Worm (Caenorhabditis elegans) whole organism, L2 larva: Measurements from ENCODE around the gene clec-63.

Source experiments
- C34F6.9 ChIP-seq: fragments of 150-350 bp; optimal IDR thresholded peaks from 2 replicates; lab custom pipeline; 2014; ENCODE audit warnings: missing biosample characterization, missing genetic modification characterization
- F13H6.1 ChIP-seq: sonication (generic microtip); optimal IDR thresholded peaks from 2 replicates; lab custom pipeline; 2016; ENCODE audit warnings: missing genetic modification characterization, missing compliant biosample characterization
- R02D3.7 ChIP-seq: fragments of 150-350 bp; optimal IDR thresholded peaks from 2 replicates; lab custom pipeline; 2014; ENCODE audit warnings: missing biosample characterization, missing genetic modification characterization
- Y55F3AM.14 ChIP-seq: fragments of 200-800 bp; sonication (Bioruptor generic); optimal IDR thresholded peaks from 2 replicates; lab custom pipeline; 2018; ENCODE audit warnings: mild to moderate bottlenecking, missing genetic modification characterization, missing compliant biosample characterization
- ZK546.5 ChIP-seq: sonication (generic microtip); optimal IDR thresholded peaks from 2 replicates; lab custom pipeline; 2017; ENCODE audit warnings: missing biosample characterization, missing genetic modification characterization
- alr-1 ChIP-seq: fragments of 150-350 bp; optimal IDR thresholded peaks from 2 replicates; lab custom pipeline; 2014; ENCODE audit warnings: missing biosample characterization, missing genetic modification characterization
- ama-1 ChIP-seq: fragments of 150-350 bp; optimal IDR thresholded peaks from 2 replicates; lab custom pipeline; 2018; ENCODE audit warnings: inconsistent platforms
- blmp-1 ChIP-seq: sonication (generic microtip); optimal IDR thresholded peaks from 2 replicates; lab custom pipeline; 2017; ENCODE audit warnings: missing genetic modification characterization, mild to moderate bottlenecking, missing compliant biosample characterization, antibody characterized with exemption, moderate library complexity; ENCODE audit not compliant: insufficient read depth
- ceh-16 ChIP-seq: fragments of 150-350 bp; optimal IDR thresholded peaks from 2 replicates; lab custom pipeline; 2014; ENCODE audit warnings: missing biosample characterization, missing genetic modification characterization
- ceh-82 ChIP-seq: fragments of 150-350 bp; optimal IDR thresholded peaks from 2 replicates; lab custom pipeline; 2014; ENCODE audit warnings: missing biosample characterization, missing genetic modification characterization
- crh-2 ChIP-seq: sonication (generic microtip); optimal IDR thresholded peaks from 2 replicates; lab custom pipeline; 2017; ENCODE audit warnings: missing biosample characterization, missing genetic modification characterization
- dmd-4 ChIP-seq: sonication (generic microtip); optimal IDR thresholded peaks from 2 replicates; lab custom pipeline; 2017; ENCODE audit warnings: missing biosample characterization, missing genetic modification characterization
- egl-27 ChIP-seq: sonication (generic microtip); optimal IDR thresholded peaks from 3 replicates; lab custom pipeline; 2017; ENCODE audit warnings: missing biosample characterization, missing genetic modification reagents, missing genetic modification characterization
- elt-1 ChIP-seq: fragments of 150-350 bp; optimal IDR thresholded peaks from 2 replicates; lab custom pipeline; 2014; ENCODE audit warnings: missing biosample characterization, missing genetic modification characterization
- elt-3 ChIP-seq: sonication (generic microtip); optimal IDR thresholded peaks from 2 replicates; lab custom pipeline; 2017; ENCODE audit warnings: missing biosample characterization, missing genetic modification characterization
- fos-1 ChIP-seq: fragments of 150-350 bp; optimal IDR thresholded peaks from 2 replicates; lab custom pipeline; 2014; ENCODE audit warnings: missing biosample characterization, missing genetic modification characterization
- gmeb-1 ChIP-seq: fragments of 150-350 bp; optimal IDR thresholded peaks from 2 replicates; lab custom pipeline; 2014; ENCODE audit warnings: missing biosample characterization, missing genetic modification characterization
- lin-13 ChIP-seq: fragments of 150-350 bp; optimal IDR thresholded peaks from 2 replicates; lab custom pipeline; 2014; ENCODE audit warnings: missing biosample characterization, missing genetic modification reagents, missing genetic modification characterization
- lin-39 ChIP-seq: fragments of 150-350 bp; optimal IDR thresholded peaks from 2 replicates; lab custom pipeline; 2014; ENCODE audit warnings: missing biosample characterization, missing genetic modification reagents, missing genetic modification characterization
- lsy-2 ChIP-seq, 2 experiments: fragments of 150-350 bp in 1 of 2; sonication (generic microtip) in 1 of 2; optimal IDR thresholded peaks; 2 replicates each; lab custom pipeline; 2014 to 2017; ENCODE audit warnings: missing biosample characterization in 2 of 2, missing genetic modification characterization in 2 of 2
- mab-5 ChIP-seq: fragments of 150-350 bp; optimal IDR thresholded peaks from 2 replicates; lab custom pipeline; 2014; ENCODE audit warnings: missing biosample characterization, missing genetic modification characterization
- mbf-1 ChIP-seq: sonication (generic microtip); optimal IDR thresholded peaks from 2 replicates; lab custom pipeline; 2017; ENCODE audit warnings: missing biosample characterization, missing genetic modification characterization
- mdl-1 ChIP-seq, 2 experiments: fragments of 150-350 bp in 1 of 2; sonication (generic microtip) in 1 of 2; optimal IDR thresholded peaks; 2 replicates each; lab custom pipeline; 2017; ENCODE audit warnings: missing biosample characterization in 2 of 2, missing genetic modification characterization in 2 of 2
- nhr-10 ChIP-seq: sonication (generic microtip); optimal IDR thresholded peaks from 2 replicates; lab custom pipeline; 2017; ENCODE audit warnings: missing biosample characterization, missing genetic modification characterization
- nhr-11 ChIP-seq: fragments of 150-350 bp; optimal IDR thresholded peaks from 2 replicates; lab custom pipeline; 2014; ENCODE audit warnings: missing biosample characterization, missing genetic modification characterization
- nhr-12 ChIP-seq: fragments of 150-350 bp; optimal IDR thresholded peaks from 2 replicates; lab custom pipeline; 2014; ENCODE audit warnings: missing biosample characterization, missing genetic modification characterization
- nhr-129 ChIP-seq: fragments of 150-350 bp; optimal IDR thresholded peaks from 2 replicates; lab custom pipeline; 2014; ENCODE audit warnings: missing biosample characterization, missing genetic modification characterization
- nhr-23 ChIP-seq: fragments of 150-350 bp; optimal IDR thresholded peaks from 2 replicates; lab custom pipeline; 2014; ENCODE audit warnings: missing biosample characterization, missing genetic modification reagents, missing genetic modification characterization
- nhr-25 ChIP-seq: fragments of 150-350 bp; sonication (generic microtip); optimal IDR thresholded peaks from 3 replicates; lab custom pipeline; 2014; ENCODE audit warnings: missing biosample characterization, missing genetic modification characterization
- nhr-6 ChIP-seq: fragments of 150-350 bp; optimal IDR thresholded peaks from 2 replicates; lab custom pipeline; 2014; ENCODE audit warnings: missing biosample characterization, missing genetic modification characterization
- nhr-77 ChIP-seq: fragments of 150-350 bp; optimal IDR thresholded peaks from 2 replicates; lab custom pipeline; 2014; ENCODE audit warnings: missing biosample characterization, missing genetic modification characterization
- peb-1 ChIP-seq: fragments of 150-350 bp; optimal IDR thresholded peaks from 2 replicates; lab custom pipeline; 2014; ENCODE audit warnings: missing biosample characterization, missing genetic modification characterization
- sem-4 ChIP-seq: fragments of 150-350 bp; optimal IDR thresholded peaks from 2 replicates; lab custom pipeline; 2014; ENCODE audit warnings: missing biosample characterization, missing genetic modification reagents, missing genetic modification characterization
- skn-1 ChIP-seq: sonication (generic microtip); optimal IDR thresholded peaks from 2 replicates; lab custom pipeline; 2017; ENCODE audit warnings: missing biosample characterization, missing genetic modification characterization
- sma-3 ChIP-seq: sonication (generic microtip); optimal IDR thresholded peaks from 2 replicates; lab custom pipeline; 2016; ENCODE audit warnings: missing genetic modification reagents, missing genetic modification characterization, missing compliant biosample characterization
- sma-9 ChIP-seq, 2 experiments: fragments of 150-350 bp in 1 of 2; sonication (generic microtip) in 1 of 2; optimal IDR thresholded peaks; 2 replicates each; lab custom pipeline; 2014 to 2016; ENCODE audit warnings: missing genetic modification characterization in 2 of 2, mild to moderate bottlenecking in 1 of 2, missing biosample characterization in 1 of 2, missing compliant biosample characterization in 1 of 2, missing genetic modification reagents in 1 of 2, moderate library complexity in 1 of 2
- snpc-4 ChIP-seq: fragments of 150-350 bp; optimal IDR thresholded peaks from 2 replicates; lab custom pipeline; 2014; ENCODE audit warnings: missing biosample characterization, missing genetic modification characterization
- unc-39 ChIP-seq: fragments of 150-350 bp; optimal IDR thresholded peaks from 2 replicates; lab custom pipeline; 2014; ENCODE audit warnings: missing biosample characterization, missing genetic modification characterization
- unc-55 ChIP-seq: fragments of 150-350 bp; sonication (generic microtip); optimal IDR thresholded peaks from 3 replicates; lab custom pipeline; 2014; ENCODE audit warnings: missing biosample characterization, missing genetic modification reagents, missing genetic modification characterization
- unc-62 ChIP-seq: fragments of 150-350 bp; optimal IDR thresholded peaks from 2 replicates; lab custom pipeline; 2014; ENCODE audit warnings: missing biosample characterization, missing genetic modification reagents, missing genetic modification characterization
- zag-1 ChIP-seq: fragments of 150-350 bp; optimal IDR thresholded peaks from 2 replicates; lab custom pipeline; 2014; ENCODE audit warnings: missing biosample characterization, missing genetic modification characterization
- ztf-1 ChIP-seq: fragments of 200-800 bp; sonication (Bioruptor generic); conservative IDR thresholded peaks from 2 replicates; pipeline ENCODE4 v1.3.6; 2022; ENCODE audit warnings: missing genetic modification characterization, missing compliant biosample characterization
- ztf-11 ChIP-seq: sonication (generic microtip); optimal IDR thresholded peaks from 2 replicates; lab custom pipeline; 2017; ENCODE audit warnings: missing biosample characterization, missing genetic modification characterization
- ztf-4 ChIP-seq: fragments of 150-350 bp; optimal IDR thresholded peaks from 2 replicates; lab custom pipeline; 2014; ENCODE audit warnings: missing biosample characterization, missing genetic modification characterization

Gene clec-63

ce11 chrII:12939161-12939560, 43.7 kb downstream of the clec-63 start (continued):
- TF ChIP-seq snpc-4 = no peak
- TF ChIP-seq blmp-1 = peak; percentile 26
- TF ChIP-seq lsy-2 (tag; optimal IDR thresholded peaks at IDR 0.05; lab: Kevin White, UChicago) = no peak
- TF ChIP-seq mbf-1 = no peak
- no peak for TF ChIP-seq mdl-1 (tag; optimal IDR thresholded peaks at IDR 0.05; lab: Kevin White, UChicago)
- no peak for TF ChIP-seq R02D3.7
- TF ChIP-seq, all 48 proteins: peak for 6

ce11 chrII:12939801-12940200, 44.4 kb downstream of the clec-63 start, which contains the start of gene arrd-10:
TSS of gene arrd-10 (plus strand) at chrII:12940101.
- TF ChIP-seq ama-1 (lab: Kevin White, UChicago) = no peak
- no peak for TF ChIP-seq mdl-1 (tag; optimal IDR thresholded peaks at IDR 0.05; lab: Kevin White, UChicago)
- TF ChIP-seq lsy-2 (tag; optimal IDR thresholded peaks at IDR 0.05; lab: Kevin White, UChicago) = no peak
- TF ChIP-seq mbf-1 = no peak
- no peak for TF ChIP-seq C34F6.9 (tag; lab: Kevin White, UChicago)
- no peak for TF ChIP-seq ceh-82
- no peak for TF ChIP-seq sma-9 (GFP tag; optimal IDR thresholded peaks at IDR 0.05; lab: Kevin White, UChicago)
- no peak for TF ChIP-seq sma-9 (tag; optimal IDR thresholded peaks at IDR 0.05; lab: Kevin White, UChicago)
- no peak for TF ChIP-seq nhr-23
- TF ChIP-seq mab-5 (tag; lab: Kevin White, UChicago) = no peak
- no peak for TF ChIP-seq nhr-25 (tag; lab: Kevin White, UChicago)
- no peak for TF ChIP-seq nhr-11
- TF ChIP-seq zag-1 = no peak
- TF ChIP-seq ztf-11 (tag; lab: Kevin White, UChicago) = no peak
- no peak for TF ChIP-seq nhr-6 (tag; lab: Kevin White, UChicago)
- no peak for TF ChIP-seq crh-2 (tag; lab: Kevin White, UChicago)
- no peak for TF ChIP-seq egl-27 (tag; lab: Kevin White, UChicago)
- no peak for TF ChIP-seq sem-4

- no peak for TF ChIP-seq elt-3 (tag; lab: Kevin White, UChicago)
- no peak for TF ChIP-seq mdl-1 (tag; optimal IDR thresholded peaks at IDR 0.05; lab: Kevin White, UChicago)
- no peak for TF ChIP-seq sma-3
- no peak for TF ChIP-seq Y55F3AM.14 (GFP tag; lab: Kevin White, UChicago)
- TF ChIP-seq snpc-4 = no peak
- TF ChIP-seq nhr-77 = no peak
- TF ChIP-seq ZK546.5 (tag; lab: Kevin White, UChicago) = no peak
- TF ChIP-seq F13H6.1 (tag; lab: Kevin White, UChicago) = no peak
- TF ChIP-seq egl-27 (tag; lab: Kevin White, UChicago) = no peak
- TF ChIP-seq mab-5 (tag; lab: Kevin White, UChicago) = no peak
- no peak for TF ChIP-seq mbf-1
- TF ChIP-seq unc-55 (GFP tag; lab: Kevin White, UChicago) = no peak
- TF ChIP-seq nhr-23 = no peak
- TF ChIP-seq unc-39 (tag; lab: Kevin White, UChicago) = no peak
- no peak for TF ChIP-seq blmp-1
- TF ChIP-seq ceh-16 (tag; lab: Kevin White, UChicago) = no peak
- TF ChIP-seq ama-1 (lab: Kevin White, UChicago) = no peak
- no peak for TF ChIP-seq sma-9 (GFP tag; optimal IDR thresholded peaks at IDR 0.05; lab: Kevin White, UChicago)
- no peak for TF ChIP-seq sma-9 (tag; optimal IDR thresholded peaks at IDR 0.05; lab: Kevin White, UChicago)
- TF ChIP-seq ceh-82 = no peak
- TF ChIP-seq lin-39 (tag; lab: Kevin White, UChicago) = no peak
Measured at ce11 chrII:12942496-12942895, 47.1 kb downstream of the clec-63 start.

- TF ChIP-seq sma-3 (peak; percentile 97), ceh-82 (peak; percentile 60), nhr-10 (tag; lab: Kevin White, UChicago) (peak; percentile 84), nhr-77 (peak; percentile 63), unc-62 (GFP tag; lab: Kevin White, UChicago) (no peak), ztf-1 (no peak), lin-39 (tag; lab: Kevin White, UChicago) (no peak), mbf-1 (no peak), nhr-12 (tag; lab: Kevin White, UChicago) (no peak), skn-1 (tag; lab: Kevin White, UChicago) (peak; percentile 22), fos-1 (peak; percentile 70), lin-13 (peak; percentile 90), zag-1 (peak; percentile 78), nhr-11 (peak; percentile 20), ztf-11 (tag; lab: Kevin White, UChicago) (no peak), alr-1 (tag; lab: Kevin White, UChicago) (no peak), elt-1 (no peak), nhr-25 (tag; lab: Kevin White, UChicago) (peak; percentile 89), dmd-4 (tag; lab: Kevin White, UChicago) (no peak), lsy-2 (tag; optimal IDR thresholded peaks at IDR 0.05; lab: Kevin White, UChicago) (peak; percentile 81 to 85), nhr-6 (tag; lab: Kevin White, UChicago) (peak; percentile 74), mab-5 (tag; lab: Kevin White, UChicago) (peak; percentile 36), nhr-23 (no peak), gmeb-1 (tag; lab: Kevin White, UChicago) (peak; percentile 82), unc-39 (tag; lab: Kevin White, UChicago) (no peak), F13H6.1 (tag; lab: Kevin White, UChicago) (peak; percentile 94), peb-1 (tag; lab: Kevin White, UChicago) (no peak), crh-2 (tag; lab: Kevin White, UChicago) (peak; percentile 92), snpc-4 (peak; percentile 99), Y55F3AM.14 (GFP tag; lab: Kevin White, UChicago) (peak; percentile 89), sem-4 (peak; percentile 79), nhr-129 (tag; lab: Kevin White, UChicago) (peak; percentile 87), ztf-4 (tag; lab: Kevin White, UChicago) (peak; percentile 76)
Measured at ce11 chrII:12944587-12945126, 49.2 kb downstream of the clec-63 start.
